Worm (Caenorhabditis elegans) whole organism, L4/young adult: ENCODE results near the gene C06H2.2.

Source experiments
- W03F9.2 ChIP-seq: fragments of 150-350 bp; optimal IDR thresholded peaks from 2 replicates; lab custom pipeline; 2014; ENCODE audit warnings: missing biosample characterization, missing genetic modification characterization
- dao-5 ChIP-seq: sonication (generic microtip); optimal IDR thresholded peaks from 2 replicates; lab custom pipeline; 2016; ENCODE audit warnings: missing genotype, missing genetic modification characterization, moderate library complexity, missing compliant biosample characterization
- him-1 ChIP-seq: sonication (generic microtip); optimal IDR thresholded peaks from 2 replicates; lab custom pipeline; 2016; ENCODE audit warnings: missing genotype, missing genetic modification reagents, missing genetic modification characterization, missing compliant biosample characterization

C06H2.2 gene

ce11 chrV:11161791-11162190, 36.8 kb downstream of the C06H2.2 start, which contains the start of gene srg-41:
Gene srg-41 (minus strand): TSS chrV:11161891.
- TF ChIP-seq W03F9.2 (tag; lab: Kevin White, UChicago) (no peak), him-1 (tag; lab: Kevin White, UChicago) (no peak), dao-5 (tag; lab: Kevin White, UChicago) (no peak)

- TF ChIP-seq W03F9.2 (tag; lab: Kevin White, UChicago): no peak
- no peak for TF ChIP-seq him-1 (tag; lab: Kevin White, UChicago)
- no peak for TF ChIP-seq dao-5 (tag; lab: Kevin White, UChicago)
Measured at ce11 chrV:11164475-11164874, 39.5 kb downstream of the C06H2.2 start, which contains the start of gene srg-40. Gene srg-40 (minus strand): TSS chrV:11164575.

DNA sequence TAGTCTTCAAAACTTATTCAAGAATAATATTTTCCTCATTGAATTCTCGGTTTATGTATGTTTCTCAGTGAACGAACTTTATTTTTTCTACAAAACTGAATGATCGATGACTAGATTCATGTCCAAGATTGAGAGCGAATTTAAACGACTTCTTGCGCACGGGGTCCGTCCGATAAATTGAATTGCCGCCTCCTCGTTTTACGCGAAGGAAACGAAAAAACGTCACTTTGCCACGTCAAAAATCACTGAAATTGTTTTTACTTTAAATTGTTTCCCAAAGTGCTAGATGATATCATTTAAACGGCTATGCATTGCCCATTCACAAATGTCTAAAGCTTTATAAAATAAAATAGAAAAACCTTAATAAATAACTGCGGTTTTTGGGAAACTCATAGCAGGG, 42.7 kb downstream of the C06H2.2 start:
- TF ChIP-seq dao-5 (tag; lab: Kevin White, UChicago) (no peak), W03F9.2 (tag; lab: Kevin White, UChicago) (no peak), him-1 (tag; lab: Kevin White, UChicago) (no peak)

- TF ChIP-seq W03F9.2 (tag; lab: Kevin White, UChicago) (no peak), him-1 (tag; lab: Kevin White, UChicago) (no peak), dao-5 (tag; lab: Kevin White, UChicago) (no peak)
Measured at ce11 chrV:11170564-11171329, 45.7 kb downstream of the C06H2.2 start.

DNA sequence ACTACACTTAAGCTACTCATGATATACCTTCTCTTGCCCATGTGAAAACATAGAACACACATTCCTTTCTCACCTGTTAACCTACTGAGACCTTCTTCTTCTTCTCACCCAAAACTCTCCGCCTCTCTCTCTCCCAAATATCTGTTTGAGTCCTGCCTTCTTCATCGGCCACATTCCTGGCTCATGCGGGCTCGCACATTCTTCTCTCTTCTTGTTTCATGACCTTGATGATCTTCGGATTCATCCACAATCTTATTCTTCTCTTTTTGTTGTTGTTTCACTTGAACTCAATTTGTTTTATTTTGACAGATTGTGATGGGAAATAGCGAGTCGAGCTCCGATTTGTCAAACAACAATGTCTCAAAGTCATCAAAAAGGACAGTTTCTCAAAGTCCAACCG, 46.9 kb downstream of the C06H2.2 start, which contains the start of gene T19C4.5:
TSS of gene T19C4.5 (plus strand) at position 308 of the 400 bp plus-strand sequence.
- TF ChIP-seq dao-5 (tag; lab: Kevin White, UChicago) (no peak), W03F9.2 (tag; lab: Kevin White, UChicago) (no peak), him-1 (tag; lab: Kevin White, UChicago) (no peak)

DNA sequence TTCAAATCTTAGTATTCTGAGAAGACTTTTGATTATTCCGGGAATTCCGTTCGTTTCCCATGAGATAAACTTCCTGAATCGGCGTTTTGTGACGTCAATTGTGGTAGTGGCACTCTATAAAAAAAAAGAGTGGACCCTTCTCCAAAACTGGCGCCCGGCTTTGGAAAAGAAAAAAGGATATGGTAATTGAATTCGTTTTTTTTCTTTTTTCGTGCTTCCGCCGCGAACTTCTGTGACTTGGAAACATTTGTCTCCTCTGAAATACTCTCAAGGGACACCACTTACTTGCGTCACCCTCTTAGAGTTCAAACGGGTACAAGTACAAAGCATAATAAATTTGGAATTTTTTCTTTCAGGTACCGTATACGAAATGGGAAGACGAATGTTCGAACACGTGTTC, 47.6 kb downstream of the C06H2.2 start:
- TF ChIP-seq dao-5 (tag; lab: Kevin White, UChicago) (no peak), W03F9.2 (tag; lab: Kevin White, UChicago) (no peak), him-1 (tag; lab: Kevin White, UChicago) (no peak)

DNA sequence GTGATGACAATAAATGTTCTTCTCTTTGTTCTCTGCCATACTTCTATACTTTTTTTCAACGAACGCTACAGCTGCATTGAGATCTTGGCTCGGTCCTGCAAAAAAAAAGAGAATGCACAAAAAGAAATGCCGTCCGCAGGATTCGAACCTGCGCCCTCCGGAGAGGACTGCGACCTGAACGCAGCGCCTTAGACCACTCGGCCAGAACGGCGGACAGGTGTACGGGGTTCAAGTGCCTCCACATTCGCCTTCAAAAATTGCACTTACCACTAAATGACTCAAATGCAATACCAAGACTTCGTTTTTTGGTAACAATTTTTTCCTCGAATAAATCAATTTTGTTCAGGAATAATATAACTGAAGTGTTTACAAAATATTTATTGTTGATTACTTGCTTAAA, 49.6 kb downstream of the C06H2.2 start:
- TF ChIP-seq dao-5 (tag; lab: Kevin White, UChicago): no peak
- no peak for TF ChIP-seq W03F9.2 (tag; lab: Kevin White, UChicago)
- TF ChIP-seq him-1 (tag; lab: Kevin White, UChicago): no peak
